Fruit fly (Drosophila melanogaster): ENCODE measurements around the gene CG11854.

The CG11854 gene

dm6 chr3R:25232271-25232989 lies 9.4 kb upstream of the CG11854 start, which contains the start of gene Cad96Cb (continued):
- no peak for TF ChIP-seq bbx (GFP tag; IDR thresholded peaks at IDR 0.05; ENCODE audit: partially characterized antibody)
- TF ChIP-seq sob (GFP tag; IDR thresholded peaks at IDR 0.05): no peak
- no peak for TF ChIP-seq HLH4C (GFP tag; IDR thresholded peaks at IDR 0.05; ENCODE audit: partially characterized antibody)
- no peak for TF ChIP-seq CG16779 (GFP tag; IDR thresholded peaks at IDR 0.05)
- TF ChIP-seq nerfin-2 (GFP tag; IDR thresholded peaks at IDR 0.05; ENCODE audit: partially characterized antibody): no peak
- TF ChIP-seq CG12942 (GFP tag; optimal IDR thresholded peaks at IDR 0.05): peak; percentile 53
- no peak for TF ChIP-seq CG6272 (GFP tag; IDR thresholded peaks at IDR 0.05)
- TF ChIP-seq esg (GFP tag; conservative IDR thresholded peaks at IDR 0.05): 0 out of 2 replicates have a peak, but pooled peaks have one; percentile 46
- TF ChIP-seq vvl (GFP tag; IDR thresholded peaks at IDR 0.05): peak; percentile 63
- TF ChIP-seq CG15479 (GFP tag; optimal IDR thresholded peaks at IDR 0.05): no peak
- TF ChIP-seq Sox102F (GFP tag; optimal IDR thresholded peaks at IDR 0.05): peak; percentile 86
- TF ChIP-seq Abd-B (GFP tag; optimal IDR thresholded peaks at IDR 0.05): peak; percentile 77
- peak; percentile 85 for TF ChIP-seq fd96Cb (tag; optimal IDR thresholded peaks at IDR 0.05)
- peak; percentile 46 for TF ChIP-seq Dek (tag; optimal IDR thresholded peaks at IDR 0.05)
- TF ChIP-seq CG17186 (GFP tag; optimal IDR thresholded peaks at IDR 0.05): peak; percentile 56
- peak; percentile 84 to 91 for TF ChIP-seq bsh (GFP tag; optimal IDR thresholded peaks at IDR 0.05)
- no peak for TF ChIP-seq Neu2 (GFP tag; optimal IDR thresholded peaks at IDR 0.05; ENCODE audit: borderline replicate concordance)
- TF ChIP-seq gsb-n (tag; optimal IDR thresholded peaks at IDR 0.05): peak; percentile 86
- peak; percentile 30; the same call in 1 of the 2 replicates for TF ChIP-seq CG10366 (GFP tag; IDR thresholded peaks at IDR 0.05)
- TF ChIP-seq Fer2 (tag; optimal IDR thresholded peaks at IDR 0.05): peak; percentile 25
- TF ChIP-seq Myb (GFP tag; optimal IDR thresholded peaks at IDR 0.05): peak; percentile 54
- TF ChIP-seq trh (GFP tag; optimal IDR thresholded peaks at IDR 0.05): peak; percentile 6
- TF ChIP-seq so (GFP tag; IDR thresholded peaks at IDR 0.05): peak; percentile 66; the same call in 1 of the 3 replicates
- TF ChIP-seq CG32532 (GFP tag; IDR thresholded peaks at IDR 0.05): peak; percentile 40; the same call in 1 of the 2 replicates
- TF ChIP-seq bigmax (GFP tag; optimal IDR thresholded peaks at IDR 0.05): no peak
- no peak for TF ChIP-seq mirr (GFP tag; optimal IDR thresholded peaks at IDR 0.05)
- TF ChIP-seq az2 (GFP tag; optimal IDR thresholded peaks at IDR 0.05): peak; percentile 85
- no peak for TF ChIP-seq Dp (GFP tag; optimal IDR thresholded peaks at IDR 0.05)
- peak; percentile 53 for TF ChIP-seq shn (GFP tag; optimal IDR thresholded peaks at IDR 0.05)
- TF ChIP-seq Meics (GFP tag; optimal IDR thresholded peaks at IDR 0.05): peak; percentile 69
- peak; percentile 31 for TF ChIP-seq D19B (GFP tag; optimal IDR thresholded peaks at IDR 0.05)
- TF ChIP-seq exex (tag; optimal IDR thresholded peaks at IDR 0.05): no peak
- TF ChIP-seq chif (GFP tag; optimal IDR thresholded peaks at IDR 0.05): peak; percentile 56 to 89
- peak; percentile 1 for TF ChIP-seq CG34376 (GFP tag; optimal IDR thresholded peaks at IDR 0.05)
- TF ChIP-seq CG13296 (GFP tag; optimal IDR thresholded peaks at IDR 0.05): peak; percentile 67
- TF ChIP-seq CG4707 (GFP tag; optimal IDR thresholded peaks at IDR 0.05): peak; percentile 48
- TF ChIP-seq dati (GFP tag; IDR thresholded peaks at IDR 0.05): no peak
- TF ChIP-seq lab (GFP tag; optimal IDR thresholded peaks at IDR 0.05): peak; percentile 71
- TF ChIP-seq CG1792 (GFP tag; optimal IDR thresholded peaks at IDR 0.05): peak; percentile 63
- TF ChIP-seq Hr51 (GFP tag; optimal IDR thresholded peaks at IDR 0.05): peak; percentile 48 to 90
- TF ChIP-seq sens (GFP tag): peak; percentile 99
- peak; percentile 68 for TF ChIP-seq NK7.1 (GFP tag; optimal IDR thresholded peaks at IDR 0.05)
- peak; percentile 96 for TF ChIP-seq Sox100B (GFP tag; optimal IDR thresholded peaks at IDR 0.05)
- no peak for TF ChIP-seq hkb (optimal IDR thresholded peaks at IDR 0.05)
- TF ChIP-seq hkb (GFP tag; IDR thresholded peaks at IDR 0.05): peak; percentile 79
- TF ChIP-seq kay (GFP tag; optimal IDR thresholded peaks at IDR 0.05): peak; percentile 56
- TF ChIP-seq toy (GFP tag; IDR thresholded peaks at IDR 0.05): no peak
- TF ChIP-seq kah (GFP tag; optimal IDR thresholded peaks at IDR 0.05): peak; percentile 80
- TF ChIP-seq NfI (GFP tag; optimal IDR thresholded peaks at IDR 0.05): peak; percentile 70
